Worm (Caenorhabditis elegans) whole organism, mixed stage, embryonic: ENCODE data around the gene tex-2.

Experiments used
- blmp-1 ChIP-seq: fragments of 150-350 bp; optimal IDR thresholded peaks from 2 replicates; lab custom pipeline; 2014; ENCODE audit warnings: missing biosample characterization, missing genetic modification characterization
- elt-3 ChIP-seq: fragments of 150-350 bp; optimal IDR thresholded peaks from 2 replicates; lab custom pipeline; 2014; ENCODE audit warnings: missing biosample characterization, missing genetic modification characterization
- lsy-2 ChIP-seq: fragments of 150-350 bp; optimal IDR thresholded peaks from 2 replicates; lab custom pipeline; 2014; ENCODE audit warnings: missing biosample characterization, missing genetic modification characterization
- mab-5 ChIP-seq: fragments of 150-350 bp; optimal IDR thresholded peaks from 2 replicates; lab custom pipeline; 2014; ENCODE audit warnings: missing biosample characterization, missing genetic modification characterization
- mep-1 ChIP-seq: fragments of 150-350 bp; optimal IDR thresholded peaks from 2 replicates; lab custom pipeline; 2017; ENCODE audit warnings: missing biosample characterization, missing genetic modification reagents, missing genetic modification characterization, inconsistent platforms
- nhr-2 ChIP-seq: fragments of 150-350 bp; optimal IDR thresholded peaks from 2 replicates; lab custom pipeline; 2014; ENCODE audit warnings: missing biosample characterization, missing genetic modification characterization
- nhr-237 ChIP-seq: fragments of 150-350 bp; optimal IDR thresholded peaks from 2 replicates; lab custom pipeline; 2014; ENCODE audit warnings: missing biosample characterization, missing genetic modification characterization
- nhr-28 ChIP-seq: fragments of 150-350 bp; optimal IDR thresholded peaks from 2 replicates; lab custom pipeline; 2014; ENCODE audit warnings: missing biosample characterization, missing genetic modification characterization
- pha-4 ChIP-seq: fragments of 150-350 bp; optimal IDR thresholded peaks from 2 replicates; lab custom pipeline; 2018; ENCODE audit warnings: missing biosample characterization, missing genetic modification reagents, missing genetic modification characterization
- snpc-4 ChIP-seq: fragments of 150-350 bp; optimal IDR thresholded peaks from 2 replicates; lab custom pipeline; 2014; ENCODE audit warnings: missing biosample characterization, missing genetic modification characterization
- unc-39 ChIP-seq: fragments of 150-350 bp; optimal IDR thresholded peaks from 2 replicates; lab custom pipeline; 2014; ENCODE audit warnings: missing biosample characterization, missing genetic modification characterization

- no peak for TF ChIP-seq nhr-237 (tag; lab: Kevin White, UChicago)
- TF ChIP-seq unc-39 (tag; lab: Kevin White, UChicago) = no peak
- no peak for TF ChIP-seq mep-1
- TF ChIP-seq nhr-28 (tag; lab: Kevin White, UChicago) = no peak
- TF ChIP-seq snpc-4 (tag; lab: Kevin White, UChicago) = no peak
- no peak for TF ChIP-seq elt-3 (tag; lab: Kevin White, UChicago)
- TF ChIP-seq blmp-1 (tag; lab: Kevin White, UChicago) = no peak
- TF ChIP-seq lsy-2 (tag; lab: Kevin White, UChicago) = no peak
- TF ChIP-seq mab-5 = no peak
- TF ChIP-seq nhr-2 (tag; lab: Kevin White, UChicago) = no peak
- no peak for TF ChIP-seq pha-4 (tag; lab: Kevin White, UChicago)
These were observed 22.5 kb upstream of the tex-2 start, which contains the start of gene F59G1.4 for ce11 chrII:5895870-5896269.
